Fruit fly (Drosophila melanogaster) whole organism, pupa: ENCODE measurements around the gene SCCRO.

ENCODE experiments used
- CG10348 ChIP-seq: fragments of 200-800 bp; sonication (Bioruptor generic); IDR thresholded peaks from 2 replicates; pipeline ENCODE4 v1.3.6; 2022; ENCODE audit warnings: missing biosample characterization, missing genetic modification characterization
- CG12605 ChIP-seq: fragments of 200-800 bp; sonication (Bioruptor generic); IDR thresholded peaks from 2 replicates; pipeline ENCODE4 v1.3.6; 2022; ENCODE audit warnings: missing biosample characterization, missing genetic modification characterization
- CG13204 ChIP-seq: fragments of 200-800 bp; sonication (Bioruptor generic); optimal IDR thresholded peaks from 2 replicates; lab custom pipeline; 2018; ENCODE audit warnings: missing biosample characterization, mild to moderate bottlenecking, missing genetic modification characterization, moderate library complexity
- CG14655 ChIP-seq: fragments of 200-800 bp; sonication (Bioruptor generic); optimal IDR thresholded peaks from 3 replicates; lab custom pipeline; 2017; ENCODE audit warnings: mild to moderate bottlenecking, missing biosample characterization, missing genetic modification reagents, missing genetic modification characterization
- CG15710 ChIP-seq: fragments of 200-800 bp; sonication (Bioruptor generic); optimal IDR thresholded peaks from 2 replicates; lab custom pipeline; 2018; ENCODE audit warnings: missing biosample characterization, mild to moderate bottlenecking, missing genetic modification characterization, moderate library complexity
- CG17806 ChIP-seq: fragments of 200-800 bp; sonication (Bioruptor generic); optimal IDR thresholded peaks from 2 replicates; lab custom pipeline; 2018; ENCODE audit warnings: missing biosample characterization, mild to moderate bottlenecking, missing genetic modification characterization, moderate library complexity
- CG32121 ChIP-seq: fragments of 200-800 bp; sonication (Bioruptor generic); IDR thresholded peaks from 2 replicates; pipeline ENCODE4 v1.3.6; 2022; ENCODE audit warnings: missing biosample characterization, missing genetic modification characterization
- CG34367 ChIP-seq: fragments of 200-800 bp; sonication (Bioruptor generic); optimal IDR thresholded peaks from 2 replicates; lab custom pipeline; 2018; ENCODE audit warnings: missing biosample characterization, mild to moderate bottlenecking, missing genetic modification characterization
- CG4496 ChIP-seq: fragments of 200-800 bp; sonication (Bioruptor generic); IDR thresholded peaks from 3 replicates; pipeline ENCODE4 v1.3.6; 2022; ENCODE audit warnings: missing biosample characterization, missing genetic modification characterization
- CG8159 ChIP-seq: fragments of 200-800 bp; sonication (Bioruptor generic); optimal IDR thresholded peaks from 3 replicates; lab custom pipeline; 2018; ENCODE audit warnings: missing biosample characterization, mild to moderate bottlenecking, missing genetic modification characterization, moderate library complexity
- CG8301 ChIP-seq: fragments of 200-800 bp; sonication (Bioruptor generic); optimal IDR thresholded peaks from 2 replicates; lab custom pipeline; 2018; ENCODE audit warnings: missing biosample characterization, mild to moderate bottlenecking, missing genetic modification characterization
- CG9948 ChIP-seq: fragments of 200-800 bp; sonication (Bioruptor generic); optimal IDR thresholded peaks from 2 replicates; lab custom pipeline; 2018; ENCODE audit warnings: missing biosample characterization, mild to moderate bottlenecking, missing genetic modification characterization, moderate library complexity
- D1 ChIP-seq: fragments of 200-800 bp; sonication (Bioruptor generic); optimal IDR thresholded peaks from 2 replicates; lab custom pipeline; 2018; ENCODE audit warnings: missing biosample characterization, mild to moderate bottlenecking, missing genetic modification characterization, moderate library complexity
- EcR ChIP-seq: fragments of 200-800 bp; sonication (Bioruptor generic); optimal IDR thresholded peaks from 3 replicates; lab custom pipeline; 2019; ENCODE audit warnings: missing biosample characterization, missing genetic modification characterization, mild to moderate bottlenecking, moderate library complexity, missing genetic modification reagents
- Ets98B ChIP-seq: fragments of 200-800 bp; sonication (Bioruptor generic); IDR thresholded peaks from 2 replicates; pipeline ENCODE4 v1.3.6; 2022; ENCODE audit warnings: missing biosample characterization, missing genetic modification characterization
- Pif1A ChIP-seq: fragments of 200-800 bp; sonication (Bioruptor generic); optimal IDR thresholded peaks from 3 replicates; lab custom pipeline; 2016; ENCODE audit warnings: missing biosample characterization, missing genetic modification characterization
- Pif1B ChIP-seq: fragments of 200-800 bp; sonication (Bioruptor generic); optimal IDR thresholded peaks from 3 replicates; lab custom pipeline; 2016; ENCODE audit warnings: missing biosample characterization, missing genetic modification characterization
- Snoo ChIP-seq: fragments of 200-800 bp; sonication (Bioruptor generic); optimal IDR thresholded peaks from 3 replicates; lab custom pipeline; 2017; ENCODE audit warnings: missing biosample characterization, mild to moderate bottlenecking, missing genetic modification characterization, inconsistent platforms
- fd96Ca ChIP-seq: fragments of 200-800 bp; sonication (Bioruptor generic); IDR thresholded peaks from 3 replicates; pipeline ENCODE4 v1.3.6; 2022; ENCODE audit warnings: missing biosample characterization, missing genetic modification characterization
- gl ChIP-seq: fragments of 200-800 bp; sonication (Bioruptor generic); optimal IDR thresholded peaks from 2 replicates; lab custom pipeline; 2018; ENCODE audit warnings: missing biosample characterization, mild to moderate bottlenecking, missing genetic modification characterization
- rn ChIP-seq: fragments of 200-800 bp; sonication (Bioruptor generic); IDR thresholded peaks from 2 replicates; pipeline ENCODE4 v1.3.6; 2022; ENCODE audit warnings: missing biosample characterization, missing genetic modification characterization

Gene SCCRO

DNA sequence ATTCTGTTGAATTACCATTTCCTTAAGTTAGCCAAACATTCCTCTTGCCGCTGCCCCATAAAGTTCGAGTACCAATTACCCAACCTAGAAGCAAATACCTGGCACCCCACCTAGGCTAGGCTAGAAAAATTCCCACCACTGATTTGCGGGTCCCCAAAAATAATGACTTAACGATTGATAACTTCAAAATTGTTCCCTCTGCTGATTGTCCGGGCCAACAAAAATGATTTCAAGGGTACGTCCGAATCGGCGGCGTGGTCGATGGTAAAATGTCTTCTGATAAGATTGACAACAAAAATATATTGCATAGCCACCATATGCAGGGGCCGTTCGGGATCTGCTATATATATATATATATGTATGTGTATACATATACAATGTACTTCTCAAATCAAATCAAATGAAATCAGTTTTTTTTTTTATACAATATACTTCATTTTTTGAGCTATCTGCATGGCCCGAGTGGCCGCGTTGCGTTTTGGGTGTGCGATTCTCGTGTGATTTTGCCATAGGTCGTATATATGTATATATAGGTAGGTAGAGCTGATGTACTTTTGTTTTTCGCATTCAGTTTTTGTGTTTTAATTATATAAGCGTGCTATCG is 15.9 kb upstream of the SCCRO start:
- no peak for TF ChIP-seq CG4496 (GFP tag; lab: Robert Waterston, UW)
- no peak for TF ChIP-seq gl (tag; lab: Kevin White, UChicago)
- TF ChIP-seq CG12605 (GFP tag; lab: Robert Waterston, UW): no peak
- no peak for TF ChIP-seq D1
- no peak for TF ChIP-seq rn
- no peak for TF ChIP-seq Pif1B (GFP tag; lab: Kevin White, UChicago)
- TF ChIP-seq CG13204 (GFP tag; lab: Kevin White, UChicago): no peak
- no peak for TF ChIP-seq CG9948 (tag; lab: Kevin White, UChicago)
- TF ChIP-seq CG14655: no peak
- no peak for TF ChIP-seq CG8301 (tag; lab: Kevin White, UChicago)
- no peak for TF ChIP-seq CG10348 (GFP tag; lab: Robert Waterston, UW)
- TF ChIP-seq Ets98B: no peak

DNA sequence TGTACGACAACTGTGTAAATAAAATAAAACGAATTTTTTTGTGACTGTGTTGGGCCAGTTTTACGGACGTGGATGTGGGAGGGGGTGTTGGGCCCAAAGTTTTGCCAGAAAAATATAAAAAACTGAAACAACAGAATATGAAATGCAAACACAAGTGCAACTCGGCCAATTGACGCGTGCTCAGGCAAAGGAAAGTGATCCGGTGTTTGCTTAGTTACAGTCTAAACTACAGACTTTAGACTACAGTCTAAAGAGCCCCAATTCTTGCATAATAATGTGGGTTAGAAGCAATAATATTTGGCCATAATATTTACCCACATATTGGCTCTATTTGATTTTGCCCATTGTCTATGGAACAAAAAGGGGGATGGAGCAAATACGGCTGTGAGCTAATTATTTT is 14.4 kb upstream of the SCCRO start:
- TF ChIP-seq Snoo (tag; lab: Kevin White, UChicago) (no peak), CG32121 (GFP tag; lab: Robert Waterston, UW) (no peak), CG4496 (GFP tag; lab: Robert Waterston, UW) (no peak), EcR (GFP tag; lab: Kevin White, UChicago) (no peak), Pif1A (GFP tag; lab: Kevin White, UChicago) (no peak), Pif1B (GFP tag; lab: Kevin White, UChicago) (no peak), CG8159 (tag; lab: Kevin White, UChicago) (no peak), CG34367 (no peak)

DNA sequence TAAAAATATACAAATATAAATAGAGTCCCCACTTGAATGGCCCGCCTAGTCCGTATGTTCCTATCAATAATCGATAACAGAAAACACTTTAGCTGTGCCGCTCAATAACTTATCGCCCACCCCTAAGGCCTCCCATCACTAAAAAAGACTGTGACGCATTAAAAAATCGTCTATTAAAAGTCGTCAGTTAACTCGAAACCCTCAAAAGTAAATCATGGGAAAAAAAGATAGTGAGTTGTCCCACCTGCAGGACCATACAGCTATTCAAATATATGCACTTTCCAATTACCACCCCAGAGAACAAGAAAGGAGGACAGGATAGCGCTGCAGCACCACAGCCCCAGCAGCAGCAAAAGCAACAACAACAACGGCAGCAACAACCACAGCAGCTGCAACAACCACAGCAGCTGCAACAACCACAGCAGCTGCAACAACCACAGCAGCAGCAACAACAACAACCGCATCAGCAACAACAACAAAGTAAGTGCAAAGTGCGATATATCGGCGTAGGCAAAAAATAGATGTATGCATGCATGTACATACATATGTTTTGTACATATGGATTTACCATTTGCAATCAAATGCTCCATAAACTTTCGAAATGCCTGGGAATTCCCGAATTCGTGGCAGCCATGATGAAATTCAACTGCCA is 9.1 kb upstream of the SCCRO start, which contains the start of gene AGO2:
TSS of gene AGO2 (plus strand) at position 121 of the 652 bp plus-strand sequence.
- TF ChIP-seq Pif1B (GFP tag; lab: Kevin White, UChicago) (no peak), D1 (peak; percentile 64), CG15710 (tag; lab: Kevin White, UChicago) (peak; percentile 25), EcR (GFP tag; lab: Kevin White, UChicago) (peak; percentile 44), CG14655 (peak; percentile 94), rn (peak; percentile 82), fd96Ca (GFP tag; lab: Robert Waterston, UW) (no peak), CG8301 (tag; lab: Kevin White, UChicago) (peak; percentile 90), CG4496 (GFP tag; lab: Robert Waterston, UW) (peak; percentile 96), CG10348 (GFP tag; lab: Robert Waterston, UW) (no peak), CG34367 (no peak), Ets98B (peak; percentile 94), Pif1A (GFP tag; lab: Kevin White, UChicago) (peak; percentile 89), gl (tag; lab: Kevin White, UChicago) (peak; percentile 99), CG8159 (tag; lab: Kevin White, UChicago) (peak; percentile 75), Snoo (tag; lab: Kevin White, UChicago) (no peak), CG12605 (GFP tag; lab: Robert Waterston, UW) (peak; percentile 92), CG9948 (tag; lab: Kevin White, UChicago) (peak; percentile 51), CG17806 (tag; lab: Kevin White, UChicago) (no peak), CG32121 (GFP tag; lab: Robert Waterston, UW) (peak; percentile 93), CG13204 (GFP tag; lab: Kevin White, UChicago) (no peak)
- TF ChIP-seq, all 21 proteins: peak for 14

DNA sequence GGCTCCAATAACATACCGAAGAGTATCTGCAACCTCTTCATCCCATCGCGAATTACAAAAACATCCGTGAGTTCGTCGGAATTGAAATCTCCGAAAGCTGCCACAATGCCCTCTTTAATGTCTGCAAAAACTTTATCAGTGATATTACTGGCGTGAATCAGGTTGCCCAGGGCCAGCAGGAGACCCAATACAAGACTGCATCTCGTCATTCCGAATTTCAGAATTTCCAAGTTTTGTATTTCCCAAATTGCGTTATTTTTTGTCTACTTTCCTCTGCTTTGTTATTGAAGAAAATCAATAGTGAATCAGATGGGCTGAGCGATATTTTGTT is 535 bp upstream of the SCCRO start:
- TF ChIP-seq fd96Ca (GFP tag; lab: Robert Waterston, UW): no peak
- TF ChIP-seq CG34367: no peak
- TF ChIP-seq CG15710 (tag; lab: Kevin White, UChicago): no peak
- TF ChIP-seq CG14655: no peak
- TF ChIP-seq CG12605 (GFP tag; lab: Robert Waterston, UW): no peak
- TF ChIP-seq D1: no peak
- TF ChIP-seq Pif1B (GFP tag; lab: Kevin White, UChicago): no peak
- no peak for TF ChIP-seq CG17806 (tag; lab: Kevin White, UChicago)
- TF ChIP-seq CG9948 (tag; lab: Kevin White, UChicago): no peak
- TF ChIP-seq CG13204 (GFP tag; lab: Kevin White, UChicago): no peak
- TF ChIP-seq Ets98B: no peak
- no peak for TF ChIP-seq Snoo (tag; lab: Kevin White, UChicago)
- no peak for TF ChIP-seq gl (tag; lab: Kevin White, UChicago)

DNA sequence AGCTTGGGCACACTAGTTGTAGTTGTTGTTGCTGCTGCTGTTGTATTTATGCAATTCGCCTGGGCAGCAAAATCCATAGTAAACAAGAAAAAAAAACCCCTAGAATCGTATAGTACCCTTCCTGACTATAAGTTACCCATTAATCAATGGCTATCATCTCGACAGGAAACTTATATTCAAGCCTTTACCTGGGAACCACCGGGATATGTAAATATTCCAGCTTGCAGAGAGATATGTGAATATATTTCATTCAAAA is 552 bp downstream of the SCCRO start:
- no peak for TF ChIP-seq Ets98B
- no peak for TF ChIP-seq Snoo (tag; lab: Kevin White, UChicago)
- TF ChIP-seq CG12605 (GFP tag; lab: Robert Waterston, UW): no peak
- TF ChIP-seq CG8159 (tag; lab: Kevin White, UChicago): no peak
- no peak for TF ChIP-seq CG32121 (GFP tag; lab: Robert Waterston, UW)
- no peak for TF ChIP-seq CG9948 (tag; lab: Kevin White, UChicago)
- TF ChIP-seq fd96Ca (GFP tag; lab: Robert Waterston, UW): no peak
- no peak for TF ChIP-seq gl (tag; lab: Kevin White, UChicago)

DNA sequence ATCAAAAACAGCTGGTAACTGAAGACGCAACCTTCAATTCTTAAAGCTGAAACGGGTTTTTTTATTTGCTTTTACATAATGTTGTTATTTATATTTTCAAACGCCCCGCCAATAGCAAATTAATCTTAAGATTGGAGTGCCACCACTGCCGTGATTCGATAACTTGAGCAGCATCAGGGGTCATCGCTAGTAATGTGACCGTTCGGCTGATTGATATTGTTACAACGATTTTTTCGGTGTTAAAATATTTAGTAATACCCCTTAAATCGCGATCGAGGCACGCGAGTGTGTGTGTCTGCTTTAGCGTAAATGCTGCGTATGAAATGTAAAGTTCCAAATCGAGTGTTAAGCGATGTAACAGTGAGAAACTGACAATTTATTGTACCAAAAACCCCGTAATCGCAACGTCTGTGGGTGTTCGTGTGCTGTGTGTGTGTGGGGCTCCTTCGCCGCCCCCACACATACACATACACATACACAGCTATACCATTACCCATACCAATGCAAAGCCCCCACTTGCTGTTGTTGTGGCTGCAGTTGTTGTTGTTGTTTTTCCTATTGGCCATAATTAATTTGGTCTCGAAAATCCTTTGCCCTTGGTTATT is 2.7 kb downstream of the SCCRO start, which contains the start of gene dop:
TSS of gene dop (plus strand) at position 185 of the 605 bp plus-strand sequence.
- TF ChIP-seq Snoo (tag; lab: Kevin White, UChicago) (peak; percentile 20), CG32121 (GFP tag; lab: Robert Waterston, UW) (no peak)
- TF ChIP-seq, all 21 proteins: peak for 1
